Fruit fly (Drosophila melanogaster): Measurements from ENCODE around the gene CG6686.

Gene CG6686

dm6 chr2L:12007331-12007791 is 19.5 kb upstream of the CG6686 start (continued):
- TF ChIP-seq CG10267 (tag; optimal IDR thresholded peaks at IDR 0.05) (no peak), H2.0 (GFP tag; IDR thresholded peaks at IDR 0.05) (no peak), CG11398 (GFP tag; optimal IDR thresholded peaks at IDR 0.05) (no peak), D19A (tag; optimal IDR thresholded peaks at IDR 0.05) (peak; percentile 16), CG32772 (GFP tag; IDR thresholded peaks at IDR 0.05) (no peak), pita (GFP tag; optimal IDR thresholded peaks at IDR 0.05) (no peak), nerfin-1 (tag; optimal IDR thresholded peaks at IDR 0.05) (peak; percentile 88), sim (GFP tag; IDR thresholded peaks at IDR 0.05) (no peak), knrl (GFP tag; IDR thresholded peaks at IDR 0.05; ENCODE audit: partially characterized antibody) (no peak), az2 (GFP tag; optimal IDR thresholded peaks at IDR 0.05) (no peak), wdn (GFP tag; IDR thresholded peaks at IDR 0.05) (no peak), ATbp (GFP tag; optimal IDR thresholded peaks at IDR 0.05) (peak; percentile 0), YL-1 (GFP tag; optimal IDR thresholded peaks at IDR 0.05) (no peak), tgo (GFP tag; IDR thresholded peaks at IDR 0.05) (no peak), zfh2 (GFP tag; optimal IDR thresholded peaks at IDR 0.05) (no peak), CG15601 (tag; optimal IDR thresholded peaks at IDR 0.05) (peak; percentile 93), CG18764 (GFP tag; optimal IDR thresholded peaks at IDR 0.05) (peak; percentile 56), bcd (GFP tag; optimal IDR thresholded peaks at IDR 0.05) (peak; percentile 32), CG17361 (GFP tag; IDR thresholded peaks at IDR 0.05) (no peak), schlank (tag; optimal IDR thresholded peaks at IDR 0.05) (no peak), CG3281 (GFP tag; optimal IDR thresholded peaks at IDR 0.05) (peak; percentile 63), CG34224 (GFP tag; IDR thresholded peaks at IDR 0.05; ENCODE audit: partially characterized antibody) (no peak), h (optimal IDR thresholded peaks at IDR 0.05) (peak; percentile 25)

DNA sequence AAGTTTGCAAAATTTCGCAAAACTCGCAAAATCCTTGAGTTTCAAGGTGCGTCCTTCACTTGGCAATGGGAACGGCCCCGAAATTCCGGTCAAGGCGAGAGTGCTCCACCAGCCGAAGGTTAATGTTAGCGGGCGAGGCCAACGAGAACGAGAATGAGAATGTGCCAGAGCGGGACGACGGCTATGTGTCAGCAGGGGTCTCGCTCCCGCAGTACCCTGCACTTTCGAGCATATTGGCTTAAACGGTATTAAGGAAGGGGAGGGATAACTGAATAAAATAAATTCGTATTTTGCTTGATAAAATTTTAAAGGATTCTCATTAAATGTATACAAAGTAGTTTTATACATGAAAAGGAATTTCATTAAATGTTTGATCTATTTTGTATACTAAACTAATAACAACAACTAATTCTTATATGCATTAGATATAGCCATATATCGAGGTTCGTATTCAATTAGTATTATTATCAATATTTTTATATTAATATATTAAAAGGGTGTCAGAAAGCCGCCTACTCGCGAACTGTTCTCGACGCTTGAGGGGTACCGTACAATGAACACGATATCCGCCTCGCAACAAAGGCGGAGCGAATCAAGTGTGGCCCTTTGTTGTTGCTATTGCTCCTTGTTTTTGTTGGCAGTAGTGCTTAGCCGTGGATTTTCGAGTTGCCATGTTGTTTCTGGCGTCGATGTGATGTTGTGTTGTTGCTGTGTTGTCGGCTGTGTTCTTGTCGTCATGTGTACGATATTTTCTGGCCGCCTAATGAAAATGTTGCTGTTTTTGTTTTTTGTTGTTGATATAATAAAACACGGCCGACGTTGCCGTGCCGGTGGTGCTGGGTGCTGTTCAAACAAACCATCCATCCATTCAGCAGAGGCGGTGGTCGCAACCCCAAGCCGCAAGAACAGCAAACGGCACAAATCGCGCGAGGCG is 18.8 kb upstream of the CG6686 start:
- peak; percentile 96 for TF ChIP-seq CG12104 (GFP tag; optimal IDR thresholded peaks at IDR 0.05)
- no peak for TF ChIP-seq ssp (GFP tag; IDR thresholded peaks at IDR 0.05)
- TF ChIP-seq CG4707 (GFP tag; optimal IDR thresholded peaks at IDR 0.05) = peak; percentile 22
- peak; percentile 89 for TF ChIP-seq salm (tag; optimal IDR thresholded peaks at IDR 0.05)
- peak; percentile 77 for TF ChIP-seq shn (GFP tag; optimal IDR thresholded peaks at IDR 0.05)
- peak; percentile 52 for TF ChIP-seq CG15073 (GFP tag; optimal IDR thresholded peaks at IDR 0.05)
- TF ChIP-seq fu2 (GFP tag; optimal IDR thresholded peaks at IDR 0.05) = peak; percentile 22
- TF ChIP-seq Taf1 (GFP tag; IDR thresholded peaks at IDR 0.05) = no peak
- TF ChIP-seq CG11560 (tag; IDR thresholded peaks at IDR 0.05) = no peak
- TF ChIP-seq luna (GFP tag; optimal IDR thresholded peaks at IDR 0.05) = peak; percentile 32
- TF ChIP-seq sqz (GFP tag; optimal IDR thresholded peaks at IDR 0.05) = peak; percentile 81
- TF ChIP-seq CG6854 (GFP tag; optimal IDR thresholded peaks at IDR 0.05) = peak; percentile 91
- TF ChIP-seq CG8359 (GFP tag; optimal IDR thresholded peaks at IDR 0.05; ENCODE audit: borderline replicate concordance) = no peak
- peak; percentile 88 for TF ChIP-seq CG10654 (GFP tag; optimal IDR thresholded peaks at IDR 0.05)
- TF ChIP-seq CrebB (tag; optimal IDR thresholded peaks at IDR 0.05) = peak; percentile 51
- TF ChIP-seq CG5245 (GFP tag; optimal IDR thresholded peaks at IDR 0.05) = peak; percentile 81
- peak; percentile 96 for TF ChIP-seq CG15269 (tag; optimal IDR thresholded peaks at IDR 0.05)
- peak; percentile 38 for TF ChIP-seq CG8944 (GFP tag; optimal IDR thresholded peaks at IDR 0.05)
- peak; percentile 97 for TF ChIP-seq grau (tag; optimal IDR thresholded peaks at IDR 0.05)
- TF ChIP-seq ro (GFP tag; IDR thresholded peaks at IDR 0.05) = no peak
- peak; percentile 36 for TF ChIP-seq gcm2 (GFP tag; optimal IDR thresholded peaks at IDR 0.05)
- peak; percentile 99 for TF ChIP-seq CG7556 (GFP tag; optimal IDR thresholded peaks at IDR 0.05)
- TF ChIP-seq da (GFP tag; optimal IDR thresholded peaks at IDR 0.05) = no peak
- peak; percentile 99 for TF ChIP-seq nmo (GFP tag; optimal IDR thresholded peaks at IDR 0.05)
- TF ChIP-seq CG17186 (GFP tag; optimal IDR thresholded peaks at IDR 0.05) = peak; percentile 42
- peak; percentile 93 for TF ChIP-seq unpg (GFP tag; optimal IDR thresholded peaks at IDR 0.05)
- TF ChIP-seq fd3F (GFP tag; optimal IDR thresholded peaks at IDR 0.05) = peak; percentile 92

All from whole organism, embryonic.